Worm (Caenorhabditis elegans): ENCODE data around the gene F53B7.4.

DNA sequence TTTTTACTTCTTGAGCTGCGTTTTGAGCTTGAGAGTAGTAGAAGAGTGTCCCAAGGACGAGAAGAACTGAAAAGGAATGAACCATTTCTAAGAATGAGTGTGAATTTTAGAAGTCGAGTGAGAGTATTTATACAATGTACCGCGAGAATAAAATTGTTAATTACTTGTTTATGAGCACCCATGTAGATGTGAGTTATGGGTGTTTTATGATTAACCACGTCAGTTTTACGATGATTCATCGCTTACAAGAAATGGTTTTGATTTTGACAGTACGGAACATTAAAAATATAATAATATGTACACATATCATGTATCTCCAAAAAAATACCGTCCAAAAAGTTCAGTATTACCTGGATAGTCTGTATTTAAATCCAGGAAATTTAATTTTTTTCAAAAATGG, 48.0 kb downstream of the F53B7.4 start, which contains the start of gene clec-221:
- TF ChIP-seq snpc-4 (tag; optimal IDR thresholded peaks at IDR 0.05) (no peak), skn-1 (tag; optimal IDR thresholded peaks at IDR 0.05) (no peak), blmp-1 (tag; optimal IDR thresholded peaks at IDR 0.05; ENCODE audit: insufficient read depth) (no peak), R02D3.7 (tag; optimal IDR thresholded peaks at IDR 0.05) (no peak), nhr-77 (tag; optimal IDR thresholded peaks at IDR 0.05) (no peak), ztf-1 (GFP tag; conservative IDR thresholded peaks at IDR 0.05) (no peak)

All from whole organism, L2 larva.